Fruit fly (Drosophila melanogaster) S2 (cell line): Measurements from ENCODE around the gene CG11927.

Experiments used
- CG8478 ChIP-seq: fragments of >200 bp; optimal IDR thresholded peaks from 2 replicates; lab custom pipeline; 2018
- CTCF ChIP-seq, 2 experiments: fragments of >200 bp; optimal IDR thresholded peaks; 2 replicates each; lab custom pipeline; 2018

CG11927 gene

DNA sequence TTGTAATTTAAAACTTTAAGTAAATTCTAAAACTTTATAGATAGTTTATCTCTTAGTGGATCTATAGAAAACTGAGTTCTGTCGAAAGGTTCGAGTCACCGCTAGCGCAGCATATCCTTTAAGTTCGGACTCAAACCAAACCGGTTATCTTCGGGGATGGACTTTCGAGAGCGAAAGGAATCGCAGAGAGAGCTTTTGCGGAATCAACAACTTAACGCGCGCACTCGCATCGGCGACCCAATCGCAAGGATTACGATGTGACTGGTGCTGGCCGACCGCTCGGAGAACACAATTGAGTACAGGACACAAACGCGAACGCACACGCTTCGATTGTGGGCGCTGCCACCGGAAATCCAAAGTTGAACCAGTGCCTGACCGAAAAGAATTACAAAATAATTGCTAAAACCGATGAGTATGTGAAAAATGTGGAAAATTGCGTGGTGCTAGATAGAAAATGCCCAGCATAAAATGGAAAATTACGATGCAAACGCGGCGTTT, 5.1 kb downstream of the CG11927 start, which contains the start of gene smog:
TSS of gene smog (plus strand) at position 260 of the 498 bp plus-strand sequence.
- TF ChIP-seq CG8478 (lab: Kevin White, UChicago) (no peak), CTCF (optimal IDR thresholded peaks at IDR 0.05; lab: Kevin White, UChicago) (peak in 1 of 2 experiments; percentile 23)

- TF ChIP-seq CG8478 (lab: Kevin White, UChicago) (no peak), CTCF (optimal IDR thresholded peaks at IDR 0.05; lab: Kevin White, UChicago) (no peak)
Measured at dm6 chr2L:4854822-4855221, 7.3 kb downstream of the CG11927 start.

DNA sequence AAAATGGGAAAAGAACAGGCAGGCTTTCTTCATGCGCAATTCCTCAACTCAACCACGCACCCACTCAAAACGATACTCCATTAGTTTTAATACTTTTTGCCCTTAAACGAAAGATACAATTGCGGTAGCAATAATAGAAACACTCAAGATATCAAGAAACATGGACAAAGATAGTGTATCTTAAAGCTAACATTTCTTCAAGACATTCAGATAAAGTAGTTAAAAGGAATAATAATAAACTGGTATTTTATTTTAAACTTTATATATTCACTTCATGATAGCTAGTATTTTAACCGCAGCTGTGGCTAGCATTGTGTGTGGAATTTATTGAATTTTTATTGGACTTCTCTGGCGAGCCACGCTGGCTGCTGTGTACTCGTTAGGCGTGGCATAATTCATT, 8.6 kb downstream of the CG11927 start:
- TF ChIP-seq CG8478 (lab: Kevin White, UChicago): no peak
- no peak for TF ChIP-seq CTCF (optimal IDR thresholded peaks at IDR 0.05; lab: Kevin White, UChicago)

DNA sequence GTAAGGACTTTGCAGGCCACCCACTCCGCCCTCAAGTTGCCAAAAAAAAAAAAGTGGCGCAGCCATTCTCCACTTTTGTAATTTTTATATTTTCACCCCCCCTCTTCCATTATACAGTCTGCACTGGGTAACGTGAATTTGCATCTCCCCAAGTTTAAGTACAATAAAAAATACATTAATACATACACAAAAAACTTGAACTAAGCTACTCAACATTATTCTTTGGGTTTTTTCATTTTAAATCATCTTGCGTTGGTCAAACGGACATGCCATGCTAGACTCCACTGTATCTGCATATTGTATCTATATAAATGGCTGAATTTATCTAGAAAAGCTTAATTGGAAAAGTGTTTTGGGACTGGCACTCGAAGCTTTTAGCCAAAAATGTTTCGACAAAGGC, 13.9 kb downstream of the CG11927 start:
- TF ChIP-seq CG8478 (lab: Kevin White, UChicago) (no peak), CTCF (optimal IDR thresholded peaks at IDR 0.05; lab: Kevin White, UChicago) (no peak)

DNA sequence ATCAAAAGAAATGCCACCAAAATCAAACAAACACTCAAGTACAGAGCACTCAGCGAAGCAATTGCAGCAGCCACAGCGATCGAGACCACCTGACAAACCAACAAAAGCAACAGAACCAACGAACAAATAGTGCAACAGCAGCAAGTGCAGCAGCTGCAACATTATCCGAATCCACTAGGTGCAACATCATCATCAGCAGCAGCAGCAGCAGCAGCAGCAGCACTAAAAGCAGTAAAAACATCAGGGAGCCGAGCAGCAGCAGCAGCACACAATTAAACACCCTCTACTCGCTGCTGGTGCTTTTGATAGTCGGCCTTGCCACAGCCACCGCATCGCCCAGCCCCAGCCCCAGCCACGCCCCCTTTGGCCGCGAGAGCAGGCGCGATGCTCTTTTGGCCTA, 17.8 kb downstream of the CG11927 start:
- TF ChIP-seq CG8478 (lab: Kevin White, UChicago): no peak
- TF ChIP-seq CTCF (optimal IDR thresholded peaks at IDR 0.05; lab: Kevin White, UChicago): no peak

dm6 chr2L:4868383-4868782, 20.8 kb downstream of the CG11927 start:
- TF ChIP-seq CG8478 (lab: Kevin White, UChicago) (no peak), CTCF (optimal IDR thresholded peaks at IDR 0.05; lab: Kevin White, UChicago) (no peak)

- TF ChIP-seq CG8478 (lab: Kevin White, UChicago) (no peak), CTCF (optimal IDR thresholded peaks at IDR 0.05; lab: Kevin White, UChicago) (no peak)
Measured at dm6 chr2L:4882131-4883022, 34.8 kb downstream of the CG11927 start.

DNA sequence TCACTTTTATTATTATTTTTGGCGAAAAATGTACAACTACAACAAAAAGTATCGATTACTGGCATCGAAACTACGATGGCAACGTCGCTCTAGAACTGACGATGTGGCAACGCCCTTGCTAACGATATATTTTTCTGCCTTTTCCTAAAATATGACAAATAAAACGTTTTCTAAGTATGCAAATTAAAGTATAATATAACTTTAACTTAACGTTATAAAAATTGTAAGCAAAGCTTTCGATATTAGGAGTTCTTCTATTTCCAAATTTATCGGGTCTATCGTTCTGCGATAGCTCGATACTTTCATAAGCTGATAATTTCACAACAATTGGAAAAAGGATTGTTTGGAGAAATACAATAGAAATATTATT, 35.4 kb downstream of the CG11927 start, which contains the start of the genes Cf2 and CG3008:
TSS of gene Cf2 (minus strand) at position 85 of the 370 bp plus-strand sequence.
TSS of gene CG3008 (plus strand) at position 276 of the 370 bp plus-strand sequence.
- TF ChIP-seq CG8478 (lab: Kevin White, UChicago): no peak
- TF ChIP-seq CTCF (optimal IDR thresholded peaks at IDR 0.05; lab: Kevin White, UChicago): no peak

DNA sequence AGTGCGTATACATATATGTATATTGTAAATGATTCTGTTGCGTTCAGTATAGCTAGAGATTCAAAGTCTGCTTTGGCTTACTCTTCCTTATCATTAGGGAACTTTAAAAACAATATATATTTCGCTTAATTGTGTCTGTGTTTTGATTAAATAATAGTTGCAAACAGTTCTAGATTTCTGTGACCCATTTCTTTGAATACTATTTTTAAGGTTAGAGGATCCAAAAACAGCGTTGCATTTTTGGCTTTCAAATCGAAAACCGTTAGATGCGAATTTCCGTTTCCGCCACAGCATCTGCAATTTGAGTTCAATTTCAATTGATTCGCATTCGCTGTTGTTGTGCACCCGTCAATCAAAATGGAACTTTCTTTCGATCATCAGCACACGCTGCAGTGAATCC, 38.6 kb downstream of the CG11927 start:
- TF ChIP-seq CG8478 (lab: Kevin White, UChicago) (no peak), CTCF (optimal IDR thresholded peaks at IDR 0.05; lab: Kevin White, UChicago) (no peak)

DNA sequence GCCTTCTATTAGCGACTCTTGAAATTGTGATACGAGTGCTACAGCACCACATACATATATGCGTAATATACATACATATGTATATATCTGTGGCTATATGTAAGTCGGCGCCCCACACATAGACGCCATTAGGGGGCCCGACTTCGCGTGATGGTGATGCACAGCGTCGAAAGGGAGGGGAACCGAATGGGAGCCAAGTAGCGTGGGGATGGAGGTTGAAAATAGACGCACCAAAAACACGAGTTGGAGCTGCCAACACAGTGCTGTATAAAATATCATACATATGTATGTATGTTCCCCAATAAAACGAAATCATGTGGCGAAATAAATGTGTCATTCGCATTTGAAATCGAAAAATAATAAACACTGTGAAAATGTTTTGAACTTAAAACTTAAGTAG, 39.1 kb downstream of the CG11927 start:
- no peak for TF ChIP-seq CG8478 (lab: Kevin White, UChicago)

- TF ChIP-seq CG8478 (lab: Kevin White, UChicago): no peak
- TF ChIP-seq CTCF (optimal IDR thresholded peaks at IDR 0.05; lab: Kevin White, UChicago): no peak
Measured at dm6 chr2L:4887382-4888219, 40.0 kb downstream of the CG11927 start.

- no peak for TF ChIP-seq CTCF (optimal IDR thresholded peaks at IDR 0.05; lab: Kevin White, UChicago)
- no peak for TF ChIP-seq CG8478 (lab: Kevin White, UChicago)
Measured at dm6 chr2L:4888541-4888940, 41.0 kb downstream of the CG11927 start.

dm6 chr2L:4889451-4890045, 42.0 kb downstream of the CG11927 start, which contains the start of gene CG15625:
CG15625 (plus strand) TSS chr2L:4889995.
- TF ChIP-seq CG8478 (lab: Kevin White, UChicago) (no peak), CTCF (optimal IDR thresholded peaks at IDR 0.05; lab: Kevin White, UChicago) (no peak)

dm6 chr2L:4891914-4892469, 44.4 kb downstream of the CG11927 start, which contains the start of gene CG3036:
CG3036 (plus strand) TSS chr2L:4892112.
- TF ChIP-seq CG8478 (lab: Kevin White, UChicago) (no peak), CTCF (optimal IDR thresholded peaks at IDR 0.05; lab: Kevin White, UChicago) (no peak)
